Worm (Caenorhabditis elegans) whole organism, L4 larva: Measurements from ENCODE around the gene mrps-21.

Experiments
- aha-1 ChIP-seq: fragments of 150-350 bp; peaks from one replicate; lab custom pipeline; 2014; ENCODE audit warnings: missing biosample characterization, missing genetic modification characterization
- ceh-28 ChIP-seq: fragments of 150-350 bp; optimal IDR thresholded peaks from 2 replicates; lab custom pipeline; 2014; ENCODE audit warnings: missing biosample characterization, missing genetic modification reagents, missing genetic modification characterization
- cey-2 ChIP-seq: sonication (generic microtip); optimal IDR thresholded peaks from 3 replicates; lab custom pipeline; 2017; ENCODE audit warnings: missing genetic modification characterization, mild to moderate bottlenecking, missing compliant biosample characterization, antibody characterized with exemption, borderline replicate concordance; ENCODE audit not compliant: insufficient read depth
- daf-19 ChIP-seq: fragments of 200-800 bp; sonication (Bioruptor generic); conservative IDR thresholded peaks from 2 replicates; pipeline ENCODE4 v1.3.6; 2022; ENCODE audit warnings: missing genetic modification characterization, missing compliant biosample characterization
- egl-27 ChIP-seq: sonication (generic microtip); optimal IDR thresholded peaks from 3 replicates; lab custom pipeline; 2017; ENCODE audit warnings: missing biosample characterization, missing genetic modification reagents, missing genetic modification characterization
- fkh-10 ChIP-seq: fragments of 150-350 bp; optimal IDR thresholded peaks from 2 replicates; lab custom pipeline; 2014; ENCODE audit warnings: missing biosample characterization, missing genetic modification reagents, missing genetic modification characterization
- hif-1 ChIP-seq, 2 experiments: sonication (generic microtip); optimal IDR thresholded peaks; 2 replicates each; lab custom pipeline; 2016 to 2017; ENCODE audit warnings: missing compliant biosample characterization in 2 of 2, missing genetic modification characterization in 2 of 2, missing genetic modification reagents in 2 of 2, missing genotype in 2 of 2, mild to moderate bottlenecking in 1 of 2
- hmg-1.1 ChIP-seq: fragments of 200-800 bp; sonication (Bioruptor generic); IDR thresholded peaks from 2 replicates; pipeline ENCODE4 v1.3.6; 2022; ENCODE audit warnings: missing genetic modification reagents, missing genetic modification characterization, missing compliant biosample characterization
- nhr-10 ChIP-seq: fragments of 150-350 bp; optimal IDR thresholded peaks from 2 replicates; lab custom pipeline; 2014; ENCODE audit warnings: missing biosample characterization, missing genetic modification characterization
- sdz-12 ChIP-seq: fragments of 200-800 bp; sonication (Bioruptor generic); optimal IDR thresholded peaks from 2 replicates; lab custom pipeline; 2018; ENCODE audit warnings: mild to moderate bottlenecking, missing genetic modification characterization, missing compliant biosample characterization
- skn-1 ChIP-seq: fragments of 150-350 bp; optimal IDR thresholded peaks from 2 replicates; lab custom pipeline; 2014; ENCODE audit warnings: missing biosample characterization, missing genetic modification characterization

ce11 chrIV:4688221-4688620 lies 28.9 kb upstream of the mrps-21 start, which contains the start of gene bus-4:
- no peak for TF ChIP-seq daf-19 (GFP tag; lab: Robert Waterston, UW)
- no peak for TF ChIP-seq sdz-12 (GFP tag; lab: Kevin White, UChicago)
- TF ChIP-seq aha-1: no peak
- no peak for TF ChIP-seq nhr-10 (tag; lab: Kevin White, UChicago)
- no peak for TF ChIP-seq fkh-10 (GFP tag; lab: Kevin White, UChicago)
- TF ChIP-seq skn-1 (tag; lab: Kevin White, UChicago): no peak
- no peak for TF ChIP-seq hif-1 (tag; optimal IDR thresholded peaks at IDR 0.05; lab: Kevin White, UChicago)
- no peak for TF ChIP-seq hmg-1.1 (GFP tag; lab: Robert Waterston, UW)
- TF ChIP-seq cey-2 (tag; lab: Kevin White, UChicago): no peak
- no peak for TF ChIP-seq egl-27 (tag; lab: Kevin White, UChicago)
- no peak for TF ChIP-seq ceh-28 (tag; lab: Kevin White, UChicago)
